Worm (Caenorhabditis elegans): ENCODE data around the gene shk-1.

The shk-1 gene

DNA sequence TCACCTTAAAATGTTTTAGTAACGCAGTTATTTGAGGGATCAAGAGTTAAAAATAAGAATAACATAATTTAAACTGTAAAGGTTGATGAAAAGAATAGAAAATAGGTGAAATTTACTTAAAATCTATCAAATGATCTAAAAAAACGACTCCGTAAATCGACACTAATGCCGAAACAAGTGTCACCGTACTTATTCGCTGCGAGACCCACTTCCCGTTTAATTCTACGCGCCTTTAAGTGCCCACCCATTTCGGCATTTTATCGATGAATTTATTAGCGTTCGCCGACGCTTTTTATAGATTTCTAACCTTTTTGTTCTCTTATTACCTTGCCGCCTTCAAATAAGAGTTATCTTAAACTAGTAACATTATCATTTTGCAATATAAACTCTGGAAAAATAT lies 12.0 kb upstream of the shk-1 start, which contains the start of the genes Y53C12B.1 and nos-3:
Gene Y53C12B.1, minus strand, starts transcription at position 10 of the 400 bp plus-strand sequence.
Gene nos-3, plus strand, starts transcription at position 248 of the 400 bp plus-strand sequence.
- TF ChIP-seq lin-13 (tag; optimal IDR thresholded peaks at IDR 0.05) (peak; percentile 79), pha-4 (tag; optimal IDR thresholded peaks at IDR 0.05) (peak; percentile 68), hlh-1 (tag; optimal IDR thresholded peaks at IDR 0.05) (peak; percentile 25), sptf-1 (tag; optimal IDR thresholded peaks at IDR 0.05) (no peak), unc-120 (tag; optimal IDR thresholded peaks at IDR 0.05; ENCODE audit: poor library complexity, severe bottlenecking) (peak; percentile 98), tbx-8 (GFP tag; optimal IDR thresholded peaks at IDR 0.05) (no peak), blmp-1 (tag; optimal IDR thresholded peaks at IDR 0.05) (no peak), lin-32 (GFP tag; optimal IDR thresholded peaks at IDR 0.05) (no peak), lsy-2 (tag; optimal IDR thresholded peaks at IDR 0.05) (peak; percentile 98), ceh-83 (GFP tag; optimal IDR thresholded peaks at IDR 0.05) (no peak), ceh-39 (tag; optimal IDR thresholded peaks at IDR 0.05) (peak; percentile 81), mep-1 (tag; optimal IDR thresholded peaks at IDR 0.05) (peak; percentile 66), nhr-237 (tag; optimal IDR thresholded peaks at IDR 0.05) (peak; percentile 39), ces-1 (GFP tag; optimal IDR thresholded peaks at IDR 0.05) (peak; percentile 91), nhr-2 (tag; optimal IDR thresholded peaks at IDR 0.05) (no peak), nhr-12 (tag; optimal IDR thresholded peaks at IDR 0.05) (no peak)

DNA sequence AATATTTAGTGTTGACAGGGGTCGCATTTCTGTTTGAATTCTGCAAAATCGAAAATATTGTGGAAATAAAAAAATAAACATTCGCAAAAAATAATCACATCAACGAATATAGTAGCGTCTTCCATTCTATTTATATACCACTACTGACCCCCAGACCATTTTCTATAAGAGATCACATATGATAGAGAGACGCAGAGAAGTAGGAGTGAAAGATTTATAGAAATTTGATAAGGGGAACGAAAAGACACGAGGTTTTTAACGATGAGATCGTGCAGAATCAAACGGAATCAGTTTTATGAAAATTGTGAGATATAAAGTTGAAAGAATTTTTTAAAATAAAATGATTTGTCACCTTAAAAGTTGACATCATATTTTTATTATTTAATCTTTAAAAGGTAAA lies 5.8 kb upstream of the shk-1 start:
- no peak for TF ChIP-seq nhr-76 (tag; optimal IDR thresholded peaks at IDR 0.05)
- TF ChIP-seq bed-3 (GFP tag; optimal IDR thresholded peaks at IDR 0.05): no peak
- TF ChIP-seq hlh-1 (tag; optimal IDR thresholded peaks at IDR 0.05): no peak
- no peak for TF ChIP-seq tbx-8 (GFP tag; optimal IDR thresholded peaks at IDR 0.05)
- TF ChIP-seq ceh-83 (GFP tag; optimal IDR thresholded peaks at IDR 0.05): no peak
- TF ChIP-seq ceh-39 (tag; optimal IDR thresholded peaks at IDR 0.05): no peak
- no peak for TF ChIP-seq drap-1 (GFP tag; optimal IDR thresholded peaks at IDR 0.05)
- no peak for TF ChIP-seq cnd-1 (tag; optimal IDR thresholded peaks at IDR 0.05)
- TF ChIP-seq lsy-2 (tag; optimal IDR thresholded peaks at IDR 0.05): no peak
- TF ChIP-seq lin-32 (GFP tag; optimal IDR thresholded peaks at IDR 0.05): no peak

DNA sequence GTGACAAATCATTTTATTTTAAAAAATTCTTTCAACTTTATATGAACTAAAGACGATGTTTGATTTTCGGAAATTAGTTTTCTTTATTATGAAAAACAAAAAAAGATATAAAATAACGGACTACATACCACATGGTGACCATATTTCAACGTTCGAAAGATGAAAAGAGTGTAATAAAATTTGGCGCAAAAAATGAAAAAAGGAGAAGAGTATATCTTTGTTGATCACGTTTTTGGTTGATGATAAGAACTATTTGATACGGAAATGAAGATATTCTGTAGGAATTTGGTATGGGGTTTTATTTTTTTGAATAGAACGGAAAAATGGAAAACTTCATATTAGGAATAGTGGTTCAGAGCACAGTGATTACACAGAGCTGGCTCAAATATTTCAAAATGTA lies 5.0 kb upstream of the shk-1 start, which contains the start of gene Y53C12B.7:
Gene Y53C12B.7, minus strand, starts transcription at position 163 of the 400 bp plus-strand sequence.
- TF ChIP-seq sptf-1 (tag; optimal IDR thresholded peaks at IDR 0.05) (no peak), flh-1 (GFP tag; optimal IDR thresholded peaks at IDR 0.05) (no peak), unc-62 (GFP tag; optimal IDR thresholded peaks at IDR 0.05) (no peak), mls-2 (tag; optimal IDR thresholded peaks at IDR 0.05) (no peak), snpc-4 (tag; optimal IDR thresholded peaks at IDR 0.05) (no peak), nhr-237 (tag; optimal IDR thresholded peaks at IDR 0.05) (no peak), blmp-1 (tag; optimal IDR thresholded peaks at IDR 0.05) (no peak), lin-32 (GFP tag; optimal IDR thresholded peaks at IDR 0.05) (no peak), nhr-76 (tag; optimal IDR thresholded peaks at IDR 0.05) (no peak), elt-1 (tag; optimal IDR thresholded peaks at IDR 0.05; ENCODE audit: borderline replicate concordance, insufficient read depth) (no peak), elt-3 (tag; optimal IDR thresholded peaks at IDR 0.05) (no peak), zip-8 (tag; optimal IDR thresholded peaks at IDR 0.05) (no peak), pha-4 (tag; optimal IDR thresholded peaks at IDR 0.05) (no peak), unc-120 (tag; optimal IDR thresholded peaks at IDR 0.05; ENCODE audit: poor library complexity, severe bottlenecking) (no peak), ces-1 (GFP tag; optimal IDR thresholded peaks at IDR 0.05) (no peak)

DNA sequence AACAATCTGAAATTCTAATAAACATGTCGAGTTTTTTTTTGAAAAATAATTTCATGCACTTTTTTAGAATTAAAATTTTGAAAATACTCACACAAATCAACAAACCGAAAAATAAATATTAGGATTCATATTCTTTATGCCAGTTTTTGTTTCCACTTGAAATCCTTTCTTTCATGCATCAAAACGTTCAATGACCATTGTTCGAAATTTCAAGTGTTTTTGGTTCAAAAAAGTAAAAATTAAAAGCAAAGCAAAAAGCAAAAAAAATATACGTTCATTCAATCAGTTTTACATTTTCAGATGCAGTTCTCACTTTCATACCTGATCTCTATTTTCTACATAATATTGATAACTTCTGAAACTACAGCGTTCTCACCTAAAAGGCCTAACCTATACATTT lies 4.3 kb upstream of the shk-1 start, which contains the start of gene ZK1321.1:
Gene ZK1321.1, plus strand, starts transcription at position 301 of the 400 bp plus-strand sequence.
- TF ChIP-seq nhr-2 (tag; optimal IDR thresholded peaks at IDR 0.05) (no peak), lsy-2 (tag; optimal IDR thresholded peaks at IDR 0.05) (no peak), nhr-237 (tag; optimal IDR thresholded peaks at IDR 0.05) (no peak), sem-2 (GFP tag; optimal IDR thresholded peaks at IDR 0.05) (no peak), sptf-1 (tag; optimal IDR thresholded peaks at IDR 0.05) (no peak), blmp-1 (tag; optimal IDR thresholded peaks at IDR 0.05) (no peak), zip-8 (tag; optimal IDR thresholded peaks at IDR 0.05) (no peak), nhr-76 (tag; optimal IDR thresholded peaks at IDR 0.05) (no peak), nhr-28 (tag; optimal IDR thresholded peaks at IDR 0.05) (no peak), elt-1 (tag; optimal IDR thresholded peaks at IDR 0.05; ENCODE audit: borderline replicate concordance, insufficient read depth) (no peak)

DNA sequence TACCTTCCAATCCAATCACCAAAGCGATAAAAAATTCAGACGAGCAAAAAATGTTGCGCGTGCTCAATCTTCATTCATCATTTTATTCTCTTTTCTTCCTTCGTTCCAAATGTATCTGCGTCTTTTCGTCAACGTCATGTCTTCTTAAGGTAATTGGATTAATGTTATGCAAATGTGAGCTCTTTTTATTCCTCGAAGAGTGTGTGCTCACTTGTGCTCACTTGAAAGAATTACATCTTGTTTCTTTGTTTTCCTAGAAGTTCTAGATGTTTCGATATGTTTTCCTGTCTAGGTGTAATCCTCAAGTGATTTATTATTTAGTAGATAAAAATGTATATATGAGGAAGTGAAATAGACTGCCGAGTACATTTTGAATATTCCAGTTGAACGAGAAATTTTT lies 2.6 kb upstream of the shk-1 start:
- TF ChIP-seq ces-1 (GFP tag; optimal IDR thresholded peaks at IDR 0.05) (peak; percentile 81), ham-2 (GFP tag; optimal IDR thresholded peaks at IDR 0.05) (no peak)
